Worm (Caenorhabditis elegans) whole organism, early embryonic: ENCODE measurements around the gene K08E3.2.
A peak's percentile ranks its signal among the peaks of the same experiment; 100 is the strongest.

Source experiments
- B0310.2 ChIP-seq: sonication (generic microtip); optimal IDR thresholded peaks from 2 replicates; lab custom pipeline; 2016; ENCODE audit warnings: mild to moderate bottlenecking, missing genetic modification characterization, missing compliant biosample characterization
- F13C5.2 ChIP-seq: sonication (generic microtip); optimal IDR thresholded peaks from 2 replicates; lab custom pipeline; 2017; ENCODE audit warnings: mild to moderate bottlenecking, missing genetic modification characterization, inconsistent platforms, missing compliant biosample characterization
- aly-1 ChIP-seq: sonication (generic microtip); optimal IDR thresholded peaks from 2 replicates; lab custom pipeline; 2016; ENCODE audit warnings: missing genetic modification characterization, missing compliant biosample characterization
- ama-1 ChIP-seq: fragments of 150-350 bp; optimal IDR thresholded peaks from 2 replicates; lab custom pipeline; 2014
- ceh-13 ChIP-seq: fragments of 200-800 bp; sonication (Bioruptor generic); optimal IDR thresholded peaks from 2 replicates; lab custom pipeline; 2018; ENCODE audit warnings: mild to moderate bottlenecking, missing genetic modification characterization, missing compliant biosample characterization
- ceh-36 ChIP-seq: sonication (generic microtip); optimal IDR thresholded peaks from 2 replicates; lab custom pipeline; 2016; ENCODE audit warnings: missing genetic modification characterization, inconsistent platforms, missing compliant biosample characterization
- ets-7 ChIP-seq: sonication (generic microtip); optimal IDR thresholded peaks from 2 replicates; lab custom pipeline; 2016; ENCODE audit warnings: missing genotype, missing genetic modification characterization, missing compliant biosample characterization
- flt-1 ChIP-seq: fragments of 200-800 bp; sonication (Bioruptor generic); IDR thresholded peaks from 2 replicates; pipeline ENCODE4 v1.3.6; 2022; ENCODE audit warnings: missing genetic modification characterization, missing compliant biosample characterization
- hmbx-1 ChIP-seq: sonication (generic microtip); optimal IDR thresholded peaks from 2 replicates; lab custom pipeline; 2016; ENCODE audit warnings: mild to moderate bottlenecking, missing genetic modification characterization, missing compliant biosample characterization
- hmg-4 ChIP-seq: fragments of 200-800 bp; sonication (Bioruptor generic); optimal IDR thresholded peaks from 2 replicates; lab custom pipeline; 2018; ENCODE audit warnings: mild to moderate bottlenecking, missing genetic modification characterization, missing compliant biosample characterization
- hnd-1 ChIP-seq: sonication (generic microtip); optimal IDR thresholded peaks from 2 replicates; lab custom pipeline; 2016; ENCODE audit warnings: missing genetic modification characterization, missing compliant biosample characterization
- pes-1 ChIP-seq: fragments of 200-800 bp; sonication (Bioruptor generic); IDR thresholded peaks from 2 replicates; pipeline ENCODE4 v1.3.6; 2022; ENCODE audit warnings: missing genetic modification reagents, missing genetic modification characterization, missing compliant biosample characterization
- scrt-1 ChIP-seq: fragments of 200-800 bp; sonication (Bioruptor generic); IDR thresholded peaks from 2 replicates; pipeline ENCODE4 v1.3.6; 2022; ENCODE audit warnings: missing genetic modification characterization, missing compliant biosample characterization
- sea-1 ChIP-seq: fragments of 200-800 bp; sonication (Bioruptor generic); conservative IDR thresholded peaks from 2 replicates; pipeline ENCODE4 v1.3.6; 2022; ENCODE audit warnings: missing genetic modification characterization, missing compliant biosample characterization
- tbx-11 ChIP-seq: fragments of 200-800 bp; sonication (Bioruptor generic); IDR thresholded peaks from 2 replicates; pipeline ENCODE4 v1.3.6; 2022; ENCODE audit warnings: missing genetic modification characterization, missing compliant biosample characterization
- tbx-37 ChIP-seq: fragments of 200-800 bp; sonication (Bioruptor generic); conservative IDR thresholded peaks from 2 replicates; pipeline ENCODE4 v1.3.6; 2022; ENCODE audit warnings: missing genetic modification reagents, missing genetic modification characterization, missing compliant biosample characterization
- tra-4 ChIP-seq: sonication (generic microtip); optimal IDR thresholded peaks from 2 replicates; lab custom pipeline; 2017; ENCODE audit warnings: missing genetic modification characterization, missing compliant biosample characterization

K08E3.2 gene

DNA sequence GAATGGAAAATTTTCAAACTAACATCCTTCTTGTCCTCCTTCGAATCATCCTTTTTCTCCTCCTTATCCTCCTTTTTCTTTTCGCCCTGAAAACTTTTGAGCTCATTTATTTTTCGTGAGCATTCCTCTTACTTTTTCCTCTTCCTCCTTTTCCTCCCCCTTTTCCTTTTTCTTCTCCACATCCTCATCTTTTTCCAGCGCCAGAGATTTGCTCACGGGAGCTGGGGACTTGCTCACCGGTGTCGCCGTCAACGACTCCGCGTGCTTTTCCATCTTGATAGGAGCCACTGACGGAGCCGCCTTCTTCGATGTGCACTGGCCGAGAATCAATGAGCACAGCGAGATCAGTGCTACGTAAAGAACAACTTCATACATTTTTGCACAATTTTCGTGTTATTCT is at the start of gene K08E3.2:
TSS of gene K08E3.2 (minus strand) at position 375 of the 400 bp plus-strand sequence.
- no peak for TF ChIP-seq hnd-1
- no peak for TF ChIP-seq ama-1 (lab: Kevin White, UChicago)
- no peak for TF ChIP-seq pes-1
- TF ChIP-seq B0310.2 (tag; lab: Kevin White, UChicago) = no peak
- TF ChIP-seq hmbx-1 (tag; lab: Kevin White, UChicago) = no peak
- no peak for TF ChIP-seq hmg-4 (GFP tag; lab: Kevin White, UChicago)
- no peak for TF ChIP-seq tbx-37
- TF ChIP-seq F13C5.2 (tag; lab: Kevin White, UChicago) = no peak
- TF ChIP-seq ceh-13 (GFP tag; lab: Kevin White, UChicago) = no peak
- TF ChIP-seq scrt-1 = no peak
- TF ChIP-seq tbx-11 (GFP tag; lab: Robert Waterston, UW) = no peak
- TF ChIP-seq tra-4 (tag; lab: Kevin White, UChicago) = no peak
- TF ChIP-seq flt-1 (GFP tag; lab: Robert Waterston, UW) = no peak
- no peak for TF ChIP-seq ets-7 (tag; lab: Kevin White, UChicago)
- TF ChIP-seq sea-1 (GFP tag; lab: Robert Waterston, UW) = no peak
- TF ChIP-seq aly-1 (tag; lab: Kevin White, UChicago) = no peak
- no peak for TF ChIP-seq ceh-36 (tag; lab: Kevin White, UChicago)

DNA sequence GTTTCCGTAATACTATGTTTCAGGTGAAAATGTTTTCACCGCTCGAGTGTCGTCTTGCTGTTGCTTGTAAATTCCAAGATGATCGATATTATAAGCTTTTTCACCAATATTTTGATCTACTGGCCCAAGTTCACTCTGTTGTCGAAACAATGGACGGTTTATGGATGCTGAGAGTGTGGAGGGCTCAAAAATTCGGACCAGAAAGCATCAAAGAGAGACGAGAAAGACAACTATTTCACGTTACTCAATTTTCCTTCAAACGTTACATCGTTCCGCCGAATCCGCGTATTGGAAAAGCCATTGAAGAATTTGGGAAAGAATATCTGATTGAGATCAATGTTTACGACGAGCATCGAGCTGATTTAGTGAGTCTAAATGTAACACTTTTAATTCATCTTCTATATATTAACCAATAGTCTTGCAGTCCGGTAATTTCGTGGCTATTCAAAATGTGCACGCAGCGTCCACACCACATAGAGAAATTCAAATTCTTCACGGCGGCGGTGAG is 31.8 kb upstream of the K08E3.2 start, which contains the start of gene pot-3:
TSS of gene pot-3 (plus strand) at position 17 of the 508 bp plus-strand sequence.
- peak; percentile 27 for TF ChIP-seq ceh-36 (tag; lab: Kevin White, UChicago)
- peak; percentile 41 for TF ChIP-seq hmg-4 (GFP tag; lab: Kevin White, UChicago)
- no peak for TF ChIP-seq sea-1 (GFP tag; lab: Robert Waterston, UW)
- TF ChIP-seq tbx-37 = no peak
- TF ChIP-seq ama-1 (lab: Kevin White, UChicago) = no peak
- peak; percentile 11 for TF ChIP-seq B0310.2 (tag; lab: Kevin White, UChicago)
- no peak for TF ChIP-seq pes-1
- no peak for TF ChIP-seq hnd-1
- no peak for TF ChIP-seq flt-1 (GFP tag; lab: Robert Waterston, UW)
- TF ChIP-seq F13C5.2 (tag; lab: Kevin White, UChicago) = no peak
- TF ChIP-seq ceh-13 (GFP tag; lab: Kevin White, UChicago) = no peak
- TF ChIP-seq tra-4 (tag; lab: Kevin White, UChicago) = no peak
- no peak for TF ChIP-seq hmbx-1 (tag; lab: Kevin White, UChicago)
- TF ChIP-seq aly-1 (tag; lab: Kevin White, UChicago) = no peak
- no peak for TF ChIP-seq scrt-1
- no peak for TF ChIP-seq ets-7 (tag; lab: Kevin White, UChicago)

DNA sequence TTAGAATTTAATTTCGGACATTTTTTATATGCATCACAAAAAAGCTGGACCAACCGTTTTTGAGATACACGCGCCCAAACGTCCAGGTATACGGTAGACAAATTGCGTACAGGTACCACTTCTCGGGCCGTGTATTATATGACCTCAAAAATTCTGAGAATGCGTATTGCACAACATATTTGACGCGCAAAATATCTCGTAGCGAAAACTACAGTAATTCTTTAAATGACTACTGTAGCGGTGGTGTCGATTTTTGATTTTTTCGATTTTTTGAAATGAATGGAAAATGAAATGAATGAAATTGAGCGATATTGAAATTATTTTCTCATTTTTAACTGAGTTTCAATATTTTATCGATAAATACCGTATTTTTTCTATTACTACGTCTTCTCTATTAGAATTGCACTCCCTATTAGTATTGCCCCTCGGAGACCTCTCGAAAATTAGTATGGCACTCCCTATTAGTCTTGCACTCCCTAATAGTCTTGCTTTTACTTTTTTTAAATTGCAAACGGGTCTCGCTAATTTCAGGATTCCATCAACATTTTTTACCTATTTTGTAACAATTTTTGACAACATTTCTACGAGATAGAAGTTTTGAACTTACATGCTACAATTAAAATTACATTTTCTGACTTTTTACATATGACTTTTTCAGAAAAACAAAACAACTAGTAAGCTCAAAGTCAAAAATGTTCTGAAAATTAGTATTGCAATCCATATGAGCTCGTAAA is 31.0 kb upstream of the K08E3.2 start:
- TF ChIP-seq pes-1 (no peak), ama-1 (lab: Kevin White, UChicago) (no peak), hmg-4 (GFP tag; lab: Kevin White, UChicago) (no peak), scrt-1 (no peak), hnd-1 (no peak), flt-1 (GFP tag; lab: Robert Waterston, UW) (no peak), B0310.2 (tag; lab: Kevin White, UChicago) (no peak)

DNA sequence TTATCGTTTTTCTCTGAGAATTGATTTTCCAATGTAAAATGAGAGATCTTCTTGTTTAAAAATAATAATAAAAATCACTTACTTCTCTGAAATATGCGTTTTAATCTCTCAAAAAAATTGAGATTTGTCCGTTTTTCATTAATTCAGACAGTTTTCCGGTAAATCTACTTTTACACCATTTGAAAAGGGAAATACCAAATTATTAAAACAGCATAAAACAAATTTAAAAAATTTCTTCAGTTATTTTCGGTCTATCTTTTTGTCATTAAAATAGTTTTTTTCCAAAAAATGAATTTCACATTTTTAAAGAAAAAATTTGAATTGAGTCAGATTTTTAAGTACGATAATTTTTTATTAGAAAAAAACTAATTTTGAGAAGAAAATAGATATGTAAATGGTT is 30.3 kb upstream of the K08E3.2 start:
- no peak for TF ChIP-seq tra-4 (tag; lab: Kevin White, UChicago)
- TF ChIP-seq hmbx-1 (tag; lab: Kevin White, UChicago) = no peak
- no peak for TF ChIP-seq sea-1 (GFP tag; lab: Robert Waterston, UW)
- TF ChIP-seq ets-7 (tag; lab: Kevin White, UChicago) = no peak
- TF ChIP-seq ama-1 (lab: Kevin White, UChicago) = no peak
- TF ChIP-seq aly-1 (tag; lab: Kevin White, UChicago) = no peak
- TF ChIP-seq pes-1 = no peak
- no peak for TF ChIP-seq ceh-36 (tag; lab: Kevin White, UChicago)
- TF ChIP-seq hmg-4 (GFP tag; lab: Kevin White, UChicago) = no peak
- TF ChIP-seq B0310.2 (tag; lab: Kevin White, UChicago) = no peak
- TF ChIP-seq scrt-1 = no peak
- TF ChIP-seq F13C5.2 (tag; lab: Kevin White, UChicago) = no peak

DNA sequence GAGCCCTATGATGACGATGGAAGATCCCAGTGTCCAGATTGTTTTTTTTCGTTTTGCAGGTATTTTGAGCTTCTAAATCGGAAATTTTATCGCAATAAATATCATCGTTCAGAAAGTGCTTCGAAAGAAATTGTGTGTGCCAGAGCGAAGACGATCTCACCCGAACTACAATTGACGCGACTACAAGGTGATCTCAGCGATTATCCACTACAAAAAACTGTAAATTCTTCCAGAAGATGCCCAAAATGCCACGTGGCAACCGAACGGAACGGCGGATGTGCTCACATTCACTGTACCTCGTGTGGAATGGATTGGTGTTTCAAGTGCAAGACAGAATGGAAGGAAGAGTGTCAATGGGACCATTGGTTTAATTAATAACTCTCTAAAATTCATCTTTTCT is 24.4 kb upstream of the K08E3.2 start, which contains the start of gene mdt-29:
TSS of gene mdt-29 (plus strand) at position 301 of the 400 bp plus-strand sequence.
- no peak for TF ChIP-seq ceh-13 (GFP tag; lab: Kevin White, UChicago)

DNA sequence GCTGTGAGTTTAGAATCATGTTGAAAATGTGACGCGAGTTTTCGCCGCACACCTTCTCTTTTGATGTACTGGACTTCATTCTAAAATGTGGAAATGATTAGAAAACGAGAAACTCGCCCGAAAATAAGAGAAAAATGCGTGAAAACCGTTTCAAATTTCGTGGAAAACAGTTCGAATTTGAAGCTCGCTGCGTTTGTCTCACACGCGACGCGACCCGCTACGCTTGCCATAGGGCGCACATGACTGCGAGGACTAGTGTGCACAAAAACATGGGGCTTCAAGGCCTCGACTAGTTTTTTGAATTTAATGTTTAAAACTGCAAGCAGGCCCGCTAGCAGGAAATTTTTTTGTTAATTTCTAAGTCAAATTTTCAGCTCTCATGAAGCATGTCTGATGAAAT is 22.7 kb upstream of the K08E3.2 start, which contains the start of the genes cyk-4 and pdr-1:
TSS of gene cyk-4 (minus strand) at position 80 of the 400 bp plus-strand sequence.
TSS of gene pdr-1 (plus strand) at position 369 of the 400 bp plus-strand sequence.
- no peak for TF ChIP-seq flt-1 (GFP tag; lab: Robert Waterston, UW)

DNA sequence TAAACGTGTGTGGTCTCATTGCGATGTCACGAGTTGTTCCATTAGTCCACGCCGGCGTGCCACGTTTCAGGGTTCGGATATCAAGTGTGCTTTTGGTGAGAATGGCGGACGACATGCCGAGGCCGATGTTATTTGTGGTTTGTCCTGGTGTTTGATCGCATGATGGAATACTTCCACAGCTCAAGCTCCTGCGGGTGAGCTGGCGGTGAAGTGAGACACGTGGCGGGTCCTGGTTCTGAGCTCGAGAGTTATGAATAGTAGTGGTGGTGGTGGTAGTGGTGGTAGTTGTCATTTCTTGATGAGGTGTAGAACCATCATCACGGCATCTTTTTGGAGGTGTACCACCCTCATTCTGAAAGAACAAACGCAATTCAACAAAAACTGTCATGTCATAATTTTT is 21.5 kb upstream of the K08E3.2 start:
- no peak for TF ChIP-seq hnd-1
- no peak for TF ChIP-seq tra-4 (tag; lab: Kevin White, UChicago)
- no peak for TF ChIP-seq tbx-11 (GFP tag; lab: Robert Waterston, UW)
- TF ChIP-seq hmbx-1 (tag; lab: Kevin White, UChicago) = no peak
- no peak for TF ChIP-seq ama-1 (lab: Kevin White, UChicago)
- no peak for TF ChIP-seq ceh-36 (tag; lab: Kevin White, UChicago)
- no peak for TF ChIP-seq tbx-37
- TF ChIP-seq pes-1 = no peak
- no peak for TF ChIP-seq ets-7 (tag; lab: Kevin White, UChicago)
- TF ChIP-seq scrt-1 = no peak
